Worm (Caenorhabditis elegans) whole organism, midembryonic: Measurements from ENCODE around the gene rop-1.

ENCODE experiments used
- T22C8.4 ChIP-seq: fragments of 200-800 bp; sonication (Bioruptor generic); IDR thresholded peaks from 2 replicates; pipeline ENCODE4 v1.3.6; 2022; ENCODE audit warnings: missing genetic modification characterization, missing compliant biosample characterization
- cog-1 ChIP-seq: sonication (generic microtip); optimal IDR thresholded peaks from 2 replicates; lab custom pipeline; 2016; ENCODE audit warnings: missing genetic modification characterization, missing compliant biosample characterization
- flt-1 ChIP-seq: fragments of 200-800 bp; sonication (Bioruptor generic); IDR thresholded peaks from 2 replicates; pipeline ENCODE4 v1.3.6; 2022; ENCODE audit warnings: missing genetic modification characterization, missing compliant biosample characterization
- klf-2 ChIP-seq: fragments of 200-800 bp; sonication (Bioruptor generic); conservative IDR thresholded peaks from 2 replicates; pipeline ENCODE4 v1.3.6; 2022; ENCODE audit warnings: missing genetic modification reagents, missing genetic modification characterization, missing compliant biosample characterization
- med-1 ChIP-seq: sonication (generic microtip); optimal IDR thresholded peaks from 2 replicates; lab custom pipeline; 2017; ENCODE audit warnings: missing genetic modification characterization, mild to moderate bottlenecking, missing compliant biosample characterization, antibody characterized with exemption, missing genetic modification reagents; ENCODE audit not compliant: insufficient read depth
- ref-1 ChIP-seq: fragments of 200-800 bp; sonication (Bioruptor generic); conservative IDR thresholded peaks from 2 replicates; pipeline ENCODE4 v1.3.6; 2022; ENCODE audit warnings: missing genetic modification reagents, missing genetic modification characterization, missing compliant biosample characterization
- tab-1 ChIP-seq: fragments of 200-800 bp; sonication (Bioruptor generic); IDR thresholded peaks from 2 replicates; pipeline ENCODE4 v1.3.6; 2022; ENCODE audit warnings: missing genetic modification characterization, missing compliant biosample characterization
- ztf-23 ChIP-seq: fragments of 200-800 bp; sonication (Bioruptor generic); IDR thresholded peaks from 2 replicates; pipeline ENCODE4 v1.3.6; 2022; ENCODE audit warnings: missing genetic modification reagents, missing genetic modification characterization, missing compliant biosample characterization
- ztf-29 ChIP-seq: fragments of 200-800 bp; sonication (Bioruptor generic); IDR thresholded peaks from 2 replicates; pipeline ENCODE4 v1.3.6; 2022; ENCODE audit warnings: missing genetic modification reagents, missing genetic modification characterization, missing compliant biosample characterization

Gene rop-1

ce11 chrV:10260460-10260859, 5.6 kb upstream of the rop-1 start, which contains the start of gene sri-18:
Gene sri-18, minus strand, starts transcription at chrV:10260560.
- TF ChIP-seq ref-1 (GFP tag; lab: Robert Waterston, UW) (no peak), ztf-23 (GFP tag; lab: Robert Waterston, UW) (no peak), tab-1 (GFP tag; lab: Robert Waterston, UW) (no peak), klf-2 (GFP tag; lab: Robert Waterston, UW) (no peak), cog-1 (no peak), med-1 (no peak), flt-1 (GFP tag; lab: Robert Waterston, UW) (no peak), ztf-29 (GFP tag; lab: Robert Waterston, UW) (no peak), T22C8.4 (GFP tag; lab: Robert Waterston, UW) (no peak)

DNA sequence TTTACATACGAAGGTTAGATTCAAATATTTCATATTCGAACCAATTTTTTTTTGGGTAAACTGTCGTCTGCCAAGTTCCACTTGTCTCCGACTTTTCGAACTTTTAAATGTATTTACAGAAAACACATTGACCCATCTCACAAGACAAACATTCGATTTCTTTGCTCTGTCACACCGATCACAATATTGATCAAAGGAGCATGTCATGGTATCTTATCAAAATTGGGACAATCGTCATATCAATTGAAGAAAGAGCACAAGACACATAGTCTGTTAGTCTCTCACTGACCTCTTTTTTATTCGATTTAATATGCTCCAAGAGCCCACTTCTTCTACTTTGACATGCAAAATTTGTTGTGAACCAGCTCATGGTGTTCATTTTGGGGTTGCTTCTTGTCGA, 1.2 kb upstream of the rop-1 start, which contains the start of gene nhr-232:
TSS of gene nhr-232 (plus strand) at position 121 of the 400 bp plus-strand sequence.
- TF ChIP-seq ztf-23 (GFP tag; lab: Robert Waterston, UW) (no peak), tab-1 (GFP tag; lab: Robert Waterston, UW) (no peak), T22C8.4 (GFP tag; lab: Robert Waterston, UW) (no peak), ztf-29 (GFP tag; lab: Robert Waterston, UW) (no peak), ref-1 (GFP tag; lab: Robert Waterston, UW) (no peak), flt-1 (GFP tag; lab: Robert Waterston, UW) (no peak), med-1 (no peak), cog-1 (no peak), klf-2 (GFP tag; lab: Robert Waterston, UW) (no peak)

DNA sequence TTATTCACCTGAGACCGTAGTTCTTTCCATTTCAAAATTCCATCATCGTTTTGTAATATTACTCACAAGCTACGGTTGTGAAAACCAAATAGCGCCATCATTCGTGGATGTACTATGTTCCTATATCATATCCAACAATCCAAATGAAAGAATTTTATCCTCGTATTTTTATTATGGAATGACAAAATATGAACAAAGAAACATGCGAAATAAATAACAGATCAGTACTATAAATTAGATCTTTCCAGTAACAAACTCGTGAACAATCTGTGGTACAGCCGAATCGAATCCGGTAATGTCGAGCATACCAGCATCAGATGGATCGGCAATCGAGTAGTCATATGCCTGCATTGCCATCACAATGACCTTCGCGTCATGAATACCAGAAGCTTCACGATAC, 2.2 kb downstream of the rop-1 start:
- TF ChIP-seq flt-1 (GFP tag; lab: Robert Waterston, UW): no peak
- TF ChIP-seq klf-2 (GFP tag; lab: Robert Waterston, UW): no peak
- TF ChIP-seq T22C8.4 (GFP tag; lab: Robert Waterston, UW): no peak
- TF ChIP-seq med-1: no peak
- TF ChIP-seq ztf-23 (GFP tag; lab: Robert Waterston, UW): no peak
- TF ChIP-seq ref-1 (GFP tag; lab: Robert Waterston, UW): no peak
- TF ChIP-seq tab-1 (GFP tag; lab: Robert Waterston, UW): no peak
- TF ChIP-seq cog-1: no peak
- no peak for TF ChIP-seq ztf-29 (GFP tag; lab: Robert Waterston, UW)

DNA sequence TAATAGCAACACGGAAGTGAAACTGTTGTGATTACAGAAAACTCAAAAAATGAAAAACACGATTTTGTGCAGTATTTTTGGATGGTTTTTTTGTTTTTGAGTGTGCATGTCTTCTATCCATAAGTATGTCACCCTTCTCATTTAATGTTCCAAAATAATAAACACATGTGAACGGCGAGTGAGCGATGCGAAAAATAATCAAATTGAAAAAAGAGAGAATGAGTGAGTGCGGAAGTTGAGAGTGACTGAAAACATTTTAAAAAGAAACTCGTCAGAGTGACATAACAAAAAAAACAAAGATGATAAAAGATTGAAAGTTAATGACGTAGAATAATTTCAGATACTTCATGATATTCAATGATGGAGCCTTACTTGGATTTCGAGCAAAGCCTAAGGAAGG, 5.3 kb downstream of the rop-1 start:
- TF ChIP-seq flt-1 (GFP tag; lab: Robert Waterston, UW) (no peak), med-1 (no peak), klf-2 (GFP tag; lab: Robert Waterston, UW) (no peak), ztf-23 (GFP tag; lab: Robert Waterston, UW) (no peak), T22C8.4 (GFP tag; lab: Robert Waterston, UW) (no peak), ztf-29 (GFP tag; lab: Robert Waterston, UW) (no peak), cog-1 (no peak), tab-1 (GFP tag; lab: Robert Waterston, UW) (no peak), ref-1 (GFP tag; lab: Robert Waterston, UW) (no peak)

DNA sequence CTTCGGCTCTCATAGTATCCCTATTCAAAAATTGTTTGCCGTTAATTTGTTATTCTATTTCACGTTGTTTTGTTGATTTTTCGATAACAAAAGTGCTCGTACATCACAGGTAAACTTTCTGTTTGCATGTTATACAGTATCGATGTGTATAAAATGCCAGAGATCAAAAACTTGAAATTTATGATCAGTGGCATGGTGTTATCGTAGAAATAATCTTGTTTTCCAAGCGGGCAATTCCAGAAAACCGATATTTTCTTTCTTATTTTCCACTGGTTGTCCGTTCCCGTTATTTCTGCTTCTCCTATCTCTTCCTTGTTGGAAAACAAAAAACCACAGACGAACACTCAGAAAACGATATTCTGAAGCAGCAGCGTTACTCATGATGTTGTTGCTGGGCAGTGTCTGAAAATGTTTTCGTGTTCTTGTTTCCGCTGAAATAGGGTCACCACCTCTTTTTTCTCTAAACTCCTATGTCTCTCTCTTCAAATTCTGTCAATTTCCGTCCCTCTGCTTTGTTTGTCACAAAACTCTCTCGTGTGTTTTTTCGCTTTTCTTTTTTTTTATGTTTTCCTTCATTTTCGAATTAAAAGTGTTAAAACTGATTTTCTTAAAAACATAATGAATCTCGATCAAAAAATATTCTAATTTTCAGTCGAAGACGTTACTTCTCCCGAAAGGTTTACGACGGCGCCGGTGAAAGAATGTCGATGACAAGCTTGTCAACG, 6.4 kb downstream of the rop-1 start, which contains the start of gene akt-1:
TSS of gene akt-1 (plus strand) at position 651 of the 725 bp plus-strand sequence.
- TF ChIP-seq tab-1 (GFP tag; lab: Robert Waterston, UW) (no peak), ztf-23 (GFP tag; lab: Robert Waterston, UW) (no peak), cog-1 (no peak), klf-2 (GFP tag; lab: Robert Waterston, UW) (no peak), ref-1 (GFP tag; lab: Robert Waterston, UW) (no peak), T22C8.4 (GFP tag; lab: Robert Waterston, UW) (no peak), med-1 (no peak)

DNA sequence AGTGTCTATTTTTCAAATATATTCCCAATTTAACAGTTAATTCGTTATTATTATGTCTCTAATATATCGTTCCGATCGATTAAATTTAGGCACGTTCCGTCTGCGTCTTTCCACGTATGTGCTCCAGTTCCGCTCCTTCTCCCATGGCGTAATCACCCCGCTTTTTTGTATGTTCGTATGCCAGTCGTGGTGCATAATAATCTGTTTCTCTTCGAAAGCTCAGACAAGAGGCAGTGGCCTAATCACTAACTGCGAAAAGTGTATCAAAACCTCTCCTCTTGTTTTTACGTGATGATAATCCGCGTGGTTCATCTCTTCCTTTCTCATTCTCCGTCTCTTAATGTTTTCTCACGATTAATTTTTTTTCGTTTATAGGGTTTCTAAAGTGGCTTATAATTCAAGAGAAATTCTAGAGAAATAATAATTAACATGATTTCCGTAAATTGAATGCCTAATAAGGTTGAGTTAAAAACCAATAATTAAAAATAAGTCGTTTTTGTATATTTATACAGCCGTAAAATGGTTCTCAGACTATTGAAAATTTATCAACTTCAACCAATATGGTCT, 7.1 kb downstream of the rop-1 start:
- TF ChIP-seq tab-1 (GFP tag; lab: Robert Waterston, UW) (no peak), med-1 (no peak), T22C8.4 (GFP tag; lab: Robert Waterston, UW) (no peak), cog-1 (no peak), klf-2 (GFP tag; lab: Robert Waterston, UW) (no peak), ref-1 (GFP tag; lab: Robert Waterston, UW) (no peak), ztf-29 (GFP tag; lab: Robert Waterston, UW) (no peak), flt-1 (GFP tag; lab: Robert Waterston, UW) (no peak)

DNA sequence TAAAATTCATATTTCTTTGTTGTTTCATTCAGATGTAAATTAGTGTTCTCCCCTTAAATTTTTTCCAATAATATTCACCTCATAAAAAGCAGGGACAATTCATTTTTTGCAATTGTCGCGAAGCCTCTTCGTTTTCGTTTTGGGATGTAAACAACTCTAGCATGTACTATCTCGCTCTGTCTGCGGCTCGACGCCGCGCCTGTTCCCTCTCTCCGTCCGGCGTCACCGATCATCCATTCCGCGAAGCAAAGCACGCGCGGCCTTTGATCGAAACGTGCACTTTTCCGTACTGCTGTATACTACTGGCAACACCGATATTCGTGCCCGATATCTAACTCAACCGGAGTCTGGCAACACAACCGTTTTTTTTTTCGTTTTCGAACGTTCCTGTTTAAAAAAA, 7.9 kb downstream of the rop-1 start:
- TF ChIP-seq tab-1 (GFP tag; lab: Robert Waterston, UW) (no peak), klf-2 (GFP tag; lab: Robert Waterston, UW) (no peak), med-1 (no peak), ref-1 (GFP tag; lab: Robert Waterston, UW) (no peak), ztf-29 (GFP tag; lab: Robert Waterston, UW) (no peak), cog-1 (no peak), ztf-23 (GFP tag; lab: Robert Waterston, UW) (no peak), flt-1 (GFP tag; lab: Robert Waterston, UW) (no peak)

DNA sequence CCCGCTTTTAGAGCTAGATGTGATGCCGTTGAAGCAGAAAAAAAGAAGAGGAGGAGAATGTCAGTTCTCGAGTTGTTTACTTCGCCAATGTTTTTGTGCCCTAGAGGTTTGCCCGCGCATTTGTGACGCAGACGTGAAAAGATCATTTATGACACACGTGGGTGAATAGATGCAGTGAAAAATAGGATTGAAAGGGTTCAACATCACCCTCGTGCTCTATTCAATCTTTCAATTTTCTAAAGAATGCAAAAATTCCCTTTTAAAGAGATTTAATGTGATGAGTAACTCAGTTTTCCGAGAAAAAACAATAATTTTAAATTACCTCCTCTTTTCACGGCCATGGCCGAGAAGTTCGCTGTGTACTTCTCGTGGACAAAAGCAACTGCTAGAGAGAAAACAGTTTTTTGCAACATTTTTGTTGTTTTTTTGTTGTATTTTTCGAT, 8.4 kb downstream of the rop-1 start:
- TF ChIP-seq klf-2 (GFP tag; lab: Robert Waterston, UW) (no peak), ztf-23 (GFP tag; lab: Robert Waterston, UW) (no peak), ztf-29 (GFP tag; lab: Robert Waterston, UW) (no peak), cog-1 (no peak), ref-1 (GFP tag; lab: Robert Waterston, UW) (no peak), tab-1 (GFP tag; lab: Robert Waterston, UW) (no peak), flt-1 (GFP tag; lab: Robert Waterston, UW) (no peak)

ce11 chrV:10245615-10246014, 9.2 kb downstream of the rop-1 start:
- TF ChIP-seq ztf-29 (GFP tag; lab: Robert Waterston, UW): no peak
- no peak for TF ChIP-seq klf-2 (GFP tag; lab: Robert Waterston, UW)
- no peak for TF ChIP-seq med-1
